Worm (Caenorhabditis elegans): ENCODE data around the gene col-165.
"Not testable (repeated sequence)": the region's sequence is repeated elsewhere in the genome, so short reads cannot be mapped to it uniquely, and the experiment has no call there.

The col-165 gene

DNA sequence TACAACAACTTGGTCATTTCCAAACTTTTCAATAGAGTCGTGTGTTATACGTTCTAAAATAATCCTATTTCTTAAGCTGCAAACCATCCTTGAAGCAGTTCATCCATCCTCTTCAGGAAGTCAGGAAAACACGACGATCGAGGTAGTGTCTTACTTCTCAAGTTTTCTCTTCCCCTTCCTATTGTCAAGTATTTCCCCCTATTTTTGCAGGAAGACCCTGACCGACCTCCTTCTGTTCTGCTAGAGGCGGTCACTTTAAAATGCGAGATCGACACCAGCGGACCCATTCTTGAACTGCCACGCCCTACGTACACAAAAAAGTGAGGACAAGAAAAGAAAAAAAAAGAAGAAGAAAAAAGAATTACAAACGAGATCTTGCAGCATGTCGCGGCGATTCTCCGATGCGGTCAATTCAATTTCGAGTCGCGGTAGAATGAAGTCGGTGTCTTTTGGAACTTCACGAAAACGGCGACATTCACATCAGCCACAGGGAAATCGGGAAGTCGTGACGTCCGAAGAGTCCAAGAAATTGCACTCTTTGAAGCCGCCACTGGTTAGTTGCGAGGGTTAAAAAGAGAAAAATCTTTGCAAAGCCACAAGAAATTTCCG is 30.5 kb upstream of the col-165 start:
- no peak for TF ChIP-seq pes-1 (GFP tag; IDR thresholded peaks at IDR 0.05)
- no peak for TF ChIP-seq sea-1 (GFP tag; conservative IDR thresholded peaks at IDR 0.05)
- TF ChIP-seq hmbx-1 (tag; optimal IDR thresholded peaks at IDR 0.05), result no peak
- no peak for TF ChIP-seq aly-1 (tag; optimal IDR thresholded peaks at IDR 0.05)
- no peak for TF ChIP-seq hmg-4 (GFP tag; optimal IDR thresholded peaks at IDR 0.05)
- no peak for TF ChIP-seq tbx-11 (GFP tag; IDR thresholded peaks at IDR 0.05)
- TF ChIP-seq ets-7 (tag; optimal IDR thresholded peaks at IDR 0.05), result no peak

- TF ChIP-seq hmbx-1 (tag; optimal IDR thresholded peaks at IDR 0.05) (no peak), ceh-36 (tag; optimal IDR thresholded peaks at IDR 0.05) (no peak), tbx-37 (GFP tag; conservative IDR thresholded peaks at IDR 0.05) (no peak)
Observed at ce11 chrX:4328816-4329215, 24.6 kb upstream of the col-165 start, which contains the start of gene C24A8.5. Gene C24A8.5, minus strand, starts transcription at chrX:4328916.

DNA sequence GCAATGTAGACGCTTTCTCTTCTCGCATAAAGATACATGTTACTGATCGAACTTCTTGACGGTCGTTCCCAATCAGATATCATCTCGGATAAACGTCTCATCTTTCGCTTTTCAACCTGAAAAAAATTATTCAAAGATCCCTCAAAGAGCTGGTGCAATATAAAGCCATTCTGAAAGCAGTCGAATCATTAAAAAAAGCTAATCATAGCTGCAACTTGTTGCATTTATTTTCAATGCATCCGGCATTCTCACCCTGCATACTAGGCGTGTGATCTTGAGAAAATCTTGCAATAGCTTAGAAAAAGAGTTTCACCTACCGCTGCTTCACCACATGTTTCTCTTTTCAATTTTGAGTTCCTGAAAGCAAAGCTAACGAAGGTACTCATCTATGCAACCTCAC is 21.1 kb upstream of the col-165 start, which contains the start of gene C24A8.6:
C24A8.6 (minus strand) TSS at position 101 of the 400 bp plus-strand sequence.
- not testable (repeated sequence) for TF ChIP-seq ets-7 (tag; optimal IDR thresholded peaks at IDR 0.05); tbx-37 (GFP tag; conservative IDR thresholded peaks at IDR 0.05); hnd-1 (tag; optimal IDR thresholded peaks at IDR 0.05)

- TF ChIP-seq pes-1 (GFP tag; IDR thresholded peaks at IDR 0.05); F13C5.2 (tag; optimal IDR thresholded peaks at IDR 0.05); tbx-37 (GFP tag; conservative IDR thresholded peaks at IDR 0.05): not testable (repeated sequence)
Observed at ce11 chrX:4335950-4336349, 17.5 kb upstream of the col-165 start, which contains the start of gene cst-2. Gene cst-2, minus strand, starts transcription at chrX:4336050.

- not testable (repeated sequence) for TF ChIP-seq ceh-36 (tag; optimal IDR thresholded peaks at IDR 0.05); hnd-1 (tag; optimal IDR thresholded peaks at IDR 0.05); hmg-4 (GFP tag; optimal IDR thresholded peaks at IDR 0.05)
Observed at ce11 chrX:4339332-4339731, 14.1 kb upstream of the col-165 start, which contains the start of gene cst-1. Gene cst-1, plus strand, starts transcription at chrX:4339632.

ce11 chrX:4342730-4343129 is 10.7 kb upstream of the col-165 start:
- TF ChIP-seq B0310.2 (tag; optimal IDR thresholded peaks at IDR 0.05) (no peak), tbx-11 (GFP tag; IDR thresholded peaks at IDR 0.05) (no peak), flt-1 (GFP tag; IDR thresholded peaks at IDR 0.05) (no peak), tbx-37 (GFP tag; conservative IDR thresholded peaks at IDR 0.05) (no peak), ceh-13 (GFP tag; optimal IDR thresholded peaks at IDR 0.05) (no peak), F13C5.2 (tag; optimal IDR thresholded peaks at IDR 0.05) (no peak), aly-1 (tag; optimal IDR thresholded peaks at IDR 0.05) (no peak), ets-7 (tag; optimal IDR thresholded peaks at IDR 0.05) (no peak), pes-1 (GFP tag; IDR thresholded peaks at IDR 0.05) (no peak), hnd-1 (tag; optimal IDR thresholded peaks at IDR 0.05) (no peak), scrt-1 (GFP tag; IDR thresholded peaks at IDR 0.05) (no peak), hmbx-1 (tag; optimal IDR thresholded peaks at IDR 0.05) (no peak), hmg-4 (GFP tag; optimal IDR thresholded peaks at IDR 0.05) (no peak), sea-1 (GFP tag; conservative IDR thresholded peaks at IDR 0.05) (no peak)

ce11 chrX:4343915-4344314 is 9.5 kb upstream of the col-165 start, which contains the start of gene F14H12.3:
Gene F14H12.3, plus strand, starts transcription at chrX:4344215.
- 0 out of 2 replicates have a peak, but pooled peaks have one; percentile 40 for TF ChIP-seq scrt-1 (GFP tag; IDR thresholded peaks at IDR 0.05)
- TF ChIP-seq sea-1 (GFP tag; conservative IDR thresholded peaks at IDR 0.05), result no peak

DNA sequence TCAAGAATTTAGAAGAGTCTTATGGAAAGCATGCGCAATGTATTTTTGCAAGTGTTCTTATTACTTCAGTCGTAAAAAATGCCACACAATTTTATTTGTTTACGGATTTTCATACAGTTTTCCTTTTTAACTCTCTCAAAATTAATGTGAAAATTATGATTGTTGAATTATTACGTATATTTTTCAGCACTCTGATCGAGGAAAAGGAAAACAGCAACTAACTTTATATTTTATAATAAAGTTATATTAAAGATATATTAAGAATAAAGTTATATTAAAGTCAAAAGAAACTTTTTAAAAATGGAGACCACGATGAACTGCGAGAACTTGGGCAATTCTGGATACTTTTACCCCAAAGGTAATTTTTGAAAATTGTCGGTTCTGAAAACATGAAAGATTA is 3.2 kb upstream of the col-165 start, which contains the start of gene F14H12.2:
F14H12.2 (plus strand) TSS at position 301 of the 400 bp plus-strand sequence.
- no peak for TF ChIP-seq flt-1 (GFP tag; IDR thresholded peaks at IDR 0.05)
- TF ChIP-seq scrt-1 (GFP tag; IDR thresholded peaks at IDR 0.05), result no peak
- no peak for TF ChIP-seq ceh-36 (tag; optimal IDR thresholded peaks at IDR 0.05)
- no peak for TF ChIP-seq F13C5.2 (tag; optimal IDR thresholded peaks at IDR 0.05)
- TF ChIP-seq hmbx-1 (tag; optimal IDR thresholded peaks at IDR 0.05), result no peak
- TF ChIP-seq pes-1 (GFP tag; IDR thresholded peaks at IDR 0.05), result no peak
- no peak for TF ChIP-seq tra-4 (tag; optimal IDR thresholded peaks at IDR 0.05)
- TF ChIP-seq tbx-37 (GFP tag; conservative IDR thresholded peaks at IDR 0.05), result no peak
- TF ChIP-seq tbx-11 (GFP tag; IDR thresholded peaks at IDR 0.05), result no peak
- TF ChIP-seq B0310.2 (tag; optimal IDR thresholded peaks at IDR 0.05), result no peak
- no peak for TF ChIP-seq aly-1 (tag; optimal IDR thresholded peaks at IDR 0.05)
- no peak for TF ChIP-seq sea-1 (GFP tag; conservative IDR thresholded peaks at IDR 0.05)
- TF ChIP-seq ets-7 (tag; optimal IDR thresholded peaks at IDR 0.05), result no peak
- no peak for TF ChIP-seq hmg-4 (GFP tag; optimal IDR thresholded peaks at IDR 0.05)
- TF ChIP-seq hnd-1 (tag; optimal IDR thresholded peaks at IDR 0.05), result no peak

ce11 chrX:4357467-4357866 is 4.0 kb downstream of the col-165 start, which contains the start of gene F14H12.6:
Gene F14H12.6, minus strand, starts transcription at chrX:4357567.
- TF ChIP-seq tra-4 (tag; optimal IDR thresholded peaks at IDR 0.05) (no peak), hmg-4 (GFP tag; optimal IDR thresholded peaks at IDR 0.05) (no peak), ceh-13 (GFP tag; optimal IDR thresholded peaks at IDR 0.05) (no peak), F13C5.2 (tag; optimal IDR thresholded peaks at IDR 0.05) (no peak)
